Fruit fly (Drosophila melanogaster): ENCODE data around the gene foxo.

dm6 chr3R:14058531-14059431, 2.0 kb downstream of the foxo start:
- no peak for TF ChIP-seq Dll (optimal IDR thresholded peaks at IDR 0.05)
- TF ChIP-seq psq (optimal IDR thresholded peaks at IDR 0.05) = no peak
- TF ChIP-seq usp (GFP tag; optimal IDR thresholded peaks at IDR 0.05) = no peak
